Worm (Caenorhabditis elegans): ENCODE data around the gene Y113G7A.12.

DNA sequence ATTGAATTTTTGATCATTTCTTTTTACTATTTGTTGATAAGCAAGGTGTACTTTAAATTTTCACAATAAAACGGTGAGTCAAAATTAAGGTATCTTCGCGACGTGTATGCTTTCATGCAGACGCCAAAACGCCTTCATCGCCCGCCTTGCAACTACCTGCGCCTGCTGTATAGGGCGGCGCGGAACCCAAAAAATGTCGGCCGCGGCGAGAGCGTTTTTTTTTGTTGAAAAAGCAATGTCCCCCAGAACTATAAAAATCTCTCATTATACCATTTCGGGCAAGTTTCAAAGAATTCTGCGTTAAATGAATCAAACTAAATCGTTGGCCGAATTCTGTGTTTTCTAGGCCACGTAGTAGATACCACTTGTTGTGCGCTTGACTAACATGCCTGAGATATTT, 1.3 kb downstream of the Y113G7A.12 start:
- TF ChIP-seq zag-1 (tag; optimal IDR thresholded peaks at IDR 0.05) (no peak), blmp-1 (tag; optimal IDR thresholded peaks at IDR 0.05; ENCODE audit: insufficient read depth) (no peak), alr-1 (tag; optimal IDR thresholded peaks at IDR 0.05) (no peak), ztf-11 (tag; optimal IDR thresholded peaks at IDR 0.05) (no peak), egl-27 (tag; optimal IDR thresholded peaks at IDR 0.05) (no peak), unc-62 (GFP tag; optimal IDR thresholded peaks at IDR 0.05) (no peak), nhr-12 (tag; optimal IDR thresholded peaks at IDR 0.05) (no peak), elt-1 (tag; optimal IDR thresholded peaks at IDR 0.05) (no peak), ztf-1 (GFP tag; conservative IDR thresholded peaks at IDR 0.05) (no peak), C34F6.9 (tag; optimal IDR thresholded peaks at IDR 0.05) (no peak), dmd-4 (tag; optimal IDR thresholded peaks at IDR 0.05) (no peak), Y55F3AM.14 (GFP tag; optimal IDR thresholded peaks at IDR 0.05) (no peak), nhr-23 (tag; optimal IDR thresholded peaks at IDR 0.05) (no peak), lsy-2 (tag; optimal IDR thresholded peaks at IDR 0.05) (no peak)

Data from whole organism, L2 larva.